Worm (Caenorhabditis elegans): ENCODE measurements around the gene T03F7.5.

Gene T03F7.5

DNA sequence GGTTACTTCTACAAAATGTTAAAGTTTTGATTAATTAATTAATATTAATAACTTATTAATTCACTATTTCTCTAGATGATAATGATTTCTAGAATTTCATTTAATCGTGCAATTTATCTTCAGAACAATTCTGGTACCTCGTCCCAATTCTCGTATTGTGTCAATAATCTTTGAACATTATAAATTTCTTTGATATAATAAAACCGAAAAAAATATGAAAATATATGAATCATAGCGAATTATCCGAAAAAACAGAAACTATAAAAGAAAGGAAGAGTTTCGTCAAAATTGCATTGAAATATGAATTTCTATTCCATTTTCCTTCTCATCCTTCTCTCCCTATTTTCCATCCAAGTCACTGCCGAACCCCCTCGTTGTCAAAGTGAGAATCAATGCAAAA lies 47.8 kb downstream of the T03F7.5 start, which contains the start of gene T19B10.12:
TSS of gene T19B10.12 (plus strand) at position 301 of the 400 bp plus-strand sequence.
- TF ChIP-seq sox-4 (tag; optimal IDR thresholded peaks at IDR 0.05) (no peak), ahr-1 (tag; optimal IDR thresholded peaks at IDR 0.05) (no peak), ceh-6 (GFP tag; optimal IDR thresholded peaks at IDR 0.05) (no peak), K09A11.1 (tag; optimal IDR thresholded peaks at IDR 0.05; ENCODE audit: insufficient read depth) (no peak), nfya-1 (tag; optimal IDR thresholded peaks at IDR 0.05) (no peak)

DNA sequence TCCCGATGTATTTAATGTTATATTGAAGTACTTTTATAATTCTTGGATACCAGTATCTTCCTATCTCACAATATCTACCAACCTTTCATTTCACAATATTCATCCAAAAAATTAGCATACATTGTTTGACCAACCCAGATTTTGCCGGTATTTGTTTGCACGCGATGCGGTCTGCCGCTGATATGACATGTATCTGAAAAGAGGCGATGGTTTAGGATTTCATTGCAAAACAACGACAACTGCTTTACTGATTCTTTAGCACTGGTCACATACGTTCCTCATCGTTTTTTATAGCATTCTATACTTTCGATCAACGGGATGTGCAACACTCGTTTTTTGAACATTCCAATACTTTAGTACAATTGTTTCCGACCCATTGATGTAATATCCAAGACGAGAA lies 50.7 kb downstream of the T03F7.5 start, which contains the start of gene mam-4:
TSS of gene mam-4 (plus strand) at position 301 of the 400 bp plus-strand sequence.
- TF ChIP-seq ets-4 (tag; optimal IDR thresholded peaks at IDR 0.05) (no peak), Y22D7AL.16 (tag; optimal IDR thresholded peaks at IDR 0.05) (no peak), fkh-6 (tag; optimal IDR thresholded peaks at IDR 0.05) (no peak), tbx-2 (tag; optimal IDR thresholded peaks at IDR 0.05) (no peak), madf-2 (tag; optimal IDR thresholded peaks at IDR 0.05) (no peak), unc-86 (tag; optimal IDR thresholded peaks at IDR 0.05) (no peak), hlh-30 (tag; optimal IDR thresholded peaks at IDR 0.05; ENCODE audit: insufficient read depth) (no peak), ceh-22 (tag; optimal IDR thresholded peaks at IDR 0.05) (no peak), sox-4 (tag; optimal IDR thresholded peaks at IDR 0.05) (no peak), pros-1 (tag; optimal IDR thresholded peaks at IDR 0.05) (no peak), ztf-16 (tag; optimal IDR thresholded peaks at IDR 0.05) (no peak), eyg-1 (tag; optimal IDR thresholded peaks at IDR 0.05) (no peak), ceh-30 (tag; optimal IDR thresholded peaks at IDR 0.05) (no peak), tbx-7 (tag; optimal IDR thresholded peaks at IDR 0.05) (no peak), F13H6.1 (tag; optimal IDR thresholded peaks at IDR 0.05) (no peak), sox-2 (GFP tag; IDR thresholded peaks at IDR 0.05) (no peak), mec-3 (tag; optimal IDR thresholded peaks at IDR 0.05; ENCODE audit: borderline replicate concordance) (no peak), ceh-18 (tag; optimal IDR thresholded peaks at IDR 0.05) (no peak), ceh-45 (GFP tag; IDR thresholded peaks at IDR 0.05) (no peak), sdc-2 (tag; optimal IDR thresholded peaks at IDR 0.05) (no peak)

All from whole organism, late embryonic.